Fruit fly (Drosophila melanogaster): ENCODE measurements around the gene CG13062.

CG13062 gene

DNA sequence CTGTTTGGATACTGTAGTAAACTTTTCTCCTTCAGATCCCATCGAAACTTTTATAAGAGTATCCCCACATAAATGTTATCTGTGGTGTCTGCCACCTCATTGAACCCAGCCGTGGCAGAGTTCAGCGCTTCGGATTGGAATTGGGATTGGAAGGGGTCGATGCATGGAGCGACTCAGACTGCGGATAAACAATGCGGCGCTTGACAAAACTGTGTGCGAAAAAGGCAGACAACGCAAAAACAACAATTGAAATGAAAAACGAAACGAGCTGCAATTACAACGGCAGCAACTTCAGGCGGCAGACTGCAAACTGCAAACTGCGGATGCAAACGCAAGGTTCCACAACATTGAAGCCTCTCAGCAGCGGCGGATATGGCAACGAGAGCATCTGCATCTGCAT is at the start of gene CG13062:
Gene CG13062 (plus strand): TSS at position 301 of the 400 bp plus-strand sequence.
- TF ChIP-seq CG17801 (GFP tag; optimal IDR thresholded peaks at IDR 0.05; ENCODE audit: partially characterized antibody): no peak

DNA sequence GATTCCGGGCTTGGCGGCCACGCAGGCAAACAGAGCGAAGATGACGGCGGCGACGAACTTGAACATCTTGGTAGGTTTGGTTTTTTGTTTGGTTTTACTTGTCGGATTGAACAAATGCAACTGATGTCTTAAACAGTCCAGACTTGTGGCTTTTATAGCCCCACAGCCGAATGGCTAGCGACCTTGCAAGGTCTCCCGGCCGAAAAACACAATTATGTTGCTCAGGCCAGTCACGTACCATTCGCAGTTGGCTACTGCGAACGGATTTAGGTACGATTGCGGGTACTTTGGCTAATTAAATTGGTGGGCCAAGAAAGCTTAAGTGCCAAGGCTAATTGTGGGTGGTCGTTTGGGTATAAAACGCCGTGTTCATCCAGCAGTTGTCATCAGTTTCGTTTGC is 49.1 kb upstream of the CG13062 start, which contains the start of the genes CG13051 and CG13069:
Gene CG13051 (minus strand): TSS at position 101 of the 400 bp plus-strand sequence.
Gene CG13069 (plus strand): TSS at position 386 of the 400 bp plus-strand sequence.
- no peak for TF ChIP-seq CG17801 (GFP tag; optimal IDR thresholded peaks at IDR 0.05; ENCODE audit: partially characterized antibody)

DNA sequence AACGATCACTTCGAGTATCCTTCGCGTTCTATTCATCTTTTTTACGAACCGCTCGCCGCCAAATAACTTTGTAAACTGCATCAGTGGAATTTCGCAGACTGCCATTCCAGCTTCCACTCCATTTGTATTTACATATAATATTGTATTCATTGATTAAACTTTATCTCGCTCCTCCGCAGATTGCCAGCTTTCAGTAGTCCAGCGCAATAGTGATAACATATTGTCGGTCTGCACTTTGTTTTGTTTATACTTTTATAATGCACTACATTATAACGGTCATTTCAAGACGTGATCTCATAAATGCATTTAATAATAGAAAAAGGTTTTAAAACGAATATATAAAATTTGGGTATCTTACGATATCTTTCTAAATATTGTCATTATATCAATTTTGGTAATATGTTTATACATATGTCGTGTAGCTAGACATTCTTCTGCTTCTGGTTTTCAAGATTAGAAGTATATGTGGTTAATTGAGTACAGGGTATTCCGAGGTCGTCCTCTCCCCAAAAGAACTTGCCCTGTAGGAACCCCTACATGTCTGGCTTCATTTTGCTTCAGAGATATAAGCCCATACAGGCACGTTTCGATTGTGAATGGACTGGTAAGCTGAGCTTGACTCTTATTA is 45.9 kb upstream of the CG13062 start, which contains the start of gene CG4950:
Gene CG4950 (minus strand): TSS at position 51 of the 628 bp plus-strand sequence.
- no peak for TF ChIP-seq CG17801 (GFP tag; optimal IDR thresholded peaks at IDR 0.05; ENCODE audit: partially characterized antibody)

DNA sequence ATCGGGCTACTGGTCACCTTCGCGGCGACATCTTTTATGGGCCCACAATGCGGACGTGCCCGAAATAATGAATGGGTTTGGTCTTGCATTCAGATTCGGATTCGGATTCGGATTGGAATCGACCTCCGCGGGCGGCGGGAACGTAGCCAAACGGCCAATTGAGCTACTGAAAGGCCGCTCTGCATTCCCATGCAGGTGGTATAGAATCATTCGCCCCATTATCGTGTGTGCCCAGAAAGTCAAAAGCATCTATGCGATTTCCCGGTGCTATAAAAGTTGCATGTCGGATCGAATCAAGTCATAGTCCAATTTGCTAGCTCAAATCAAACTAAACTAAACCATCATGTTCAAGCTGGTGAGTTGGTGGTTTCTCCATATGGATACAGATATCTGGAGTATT is 45.0 kb upstream of the CG13062 start, which contains the start of gene CG13068:
Gene CG13068 (plus strand): TSS at position 301 of the 400 bp plus-strand sequence.
- TF ChIP-seq CG17801 (GFP tag; optimal IDR thresholded peaks at IDR 0.05; ENCODE audit: partially characterized antibody): no peak

DNA sequence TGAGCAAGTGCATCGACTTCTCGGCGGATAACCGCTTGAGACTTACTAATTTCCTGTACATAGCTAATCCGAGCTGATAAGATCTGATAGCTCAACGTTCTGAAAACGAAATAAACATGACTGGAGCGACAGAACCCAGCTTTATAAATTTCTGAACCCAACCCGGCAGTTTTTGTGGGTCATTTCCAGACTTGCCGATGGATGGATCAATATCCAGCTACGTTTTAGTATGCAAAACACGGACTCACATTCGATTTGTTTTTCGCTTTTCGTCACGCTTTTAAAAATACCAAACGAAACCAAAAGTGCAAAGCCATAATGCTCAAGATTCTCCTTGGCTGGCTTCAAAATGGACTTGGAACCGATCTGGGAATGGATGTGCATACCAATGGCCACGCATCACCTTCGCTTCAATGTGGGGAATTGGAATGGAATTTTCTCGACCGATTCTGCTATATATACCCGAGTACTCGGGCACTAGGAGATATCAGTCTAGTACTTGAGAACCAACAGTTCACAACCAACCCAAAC is 43.2 kb upstream of the CG13062 start, which contains the start of the genes CG34248 and CG13067:
Gene CG34248 (minus strand): TSS at position 101 of the 531 bp plus-strand sequence.
Gene CG13067 (plus strand): TSS at position 481 of the 531 bp plus-strand sequence.
- TF ChIP-seq CG17801 (GFP tag; optimal IDR thresholded peaks at IDR 0.05; ENCODE audit: partially characterized antibody): no peak

DNA sequence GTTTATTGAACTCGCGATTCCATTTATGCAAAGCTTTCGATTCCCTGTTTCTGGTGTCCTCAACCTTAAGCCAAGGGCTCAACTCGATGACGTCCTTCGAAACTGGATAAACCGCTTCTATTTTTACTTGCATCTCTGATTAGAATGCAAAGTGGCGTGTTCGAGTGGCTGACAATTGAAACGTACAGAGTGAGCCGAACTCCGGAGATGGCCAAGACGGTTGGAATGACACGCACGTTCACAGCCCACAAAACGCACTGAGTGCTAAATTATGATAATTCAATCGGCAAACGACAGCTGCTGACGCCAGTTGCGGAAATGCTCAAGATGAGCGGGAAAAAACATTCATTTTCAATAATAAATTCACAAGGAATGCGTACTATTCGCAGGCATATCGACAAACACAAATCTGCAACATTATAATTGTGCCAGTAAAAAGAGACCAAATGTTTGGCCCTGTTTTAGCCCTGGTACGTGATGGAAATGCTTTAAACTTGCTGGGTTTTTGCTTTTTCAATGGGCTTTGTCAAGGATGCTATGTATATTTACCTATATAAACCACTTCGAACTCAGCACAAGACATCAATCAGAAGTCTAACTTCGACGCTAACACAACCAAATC is 41.6 kb upstream of the CG13062 start, which contains the start of gene CG13066:
Gene CG13066 (plus strand): TSS at position 572 of the 622 bp plus-strand sequence.
- no peak for TF ChIP-seq CG17801 (GFP tag; optimal IDR thresholded peaks at IDR 0.05; ENCODE audit: partially characterized antibody)

DNA sequence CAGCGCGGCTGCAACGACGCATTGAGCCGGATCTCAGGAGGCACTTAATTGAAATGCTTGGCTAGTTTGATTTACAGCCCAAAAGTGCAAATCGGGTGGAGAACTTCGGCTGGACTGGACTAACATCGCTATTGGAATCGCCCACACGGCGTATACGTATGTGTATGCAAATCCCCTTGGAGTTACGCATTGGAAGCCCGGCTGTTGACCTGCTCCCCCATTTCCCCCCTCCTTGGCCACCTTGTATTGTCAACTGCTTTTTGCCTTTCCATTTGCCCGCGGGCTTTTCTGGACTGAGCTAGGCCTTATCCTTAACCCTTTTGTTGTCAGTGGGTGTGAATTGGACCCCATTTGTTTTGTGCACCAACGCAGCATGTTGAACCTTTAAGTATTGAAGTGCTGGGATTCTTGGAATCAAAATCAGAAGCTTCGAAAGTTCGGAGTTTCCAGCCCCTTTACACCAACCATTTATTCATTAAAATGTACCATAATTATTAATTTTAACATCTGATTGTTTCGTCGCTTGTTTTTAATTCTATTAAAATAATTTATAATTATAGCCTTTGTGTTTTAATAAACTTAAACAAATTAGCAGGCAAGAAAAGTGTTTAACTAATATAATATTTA is 38.6 kb upstream of the CG13062 start:
- TF ChIP-seq CG17801 (GFP tag; optimal IDR thresholded peaks at IDR 0.05; ENCODE audit: partially characterized antibody): no peak

DNA sequence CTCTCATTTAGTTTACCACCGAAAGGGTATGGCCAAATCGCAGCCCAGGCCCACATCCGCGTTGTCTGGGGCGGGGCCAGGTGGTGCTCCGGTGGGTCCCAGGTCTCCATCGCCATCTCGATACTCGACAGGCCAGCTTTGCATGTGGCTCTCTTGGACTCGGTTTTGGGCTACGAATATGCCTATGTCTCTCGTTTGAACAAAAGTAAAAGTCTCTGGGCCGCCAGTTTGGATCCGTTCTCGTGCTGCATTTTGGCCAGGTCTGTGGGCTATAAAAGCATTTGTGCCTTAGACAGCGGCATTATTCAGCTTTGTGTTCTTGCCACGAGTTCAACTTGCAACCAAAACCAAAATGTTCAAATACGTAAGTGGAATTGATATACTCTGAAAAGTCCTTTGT is 37.0 kb upstream of the CG13062 start, which contains the start of gene CG13065:
Gene CG13065 (plus strand): TSS at position 301 of the 400 bp plus-strand sequence.
- no peak for TF ChIP-seq CG17801 (GFP tag; optimal IDR thresholded peaks at IDR 0.05; ENCODE audit: partially characterized antibody)

DNA sequence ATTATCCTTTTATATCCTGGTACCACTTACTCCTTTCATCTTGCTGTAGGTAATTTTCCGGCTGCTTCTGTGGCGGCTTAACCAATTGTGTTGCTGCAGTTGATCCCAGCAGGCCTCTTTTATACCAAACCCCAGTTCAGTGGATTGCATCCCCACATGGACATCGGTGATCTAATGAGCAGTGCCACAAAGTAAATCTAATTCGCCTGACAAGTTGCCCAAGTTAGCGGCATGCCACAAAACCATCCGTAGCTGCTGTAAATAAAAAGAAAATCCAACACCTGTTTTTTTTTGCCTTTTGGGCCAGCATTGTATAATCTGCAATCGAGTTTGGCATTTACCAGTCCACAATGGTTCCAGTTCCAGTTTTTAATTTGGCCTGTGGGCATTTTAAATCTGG is 34.9 kb upstream of the CG13062 start, which contains the start of gene CG13050:
Gene CG13050 (minus strand): TSS at position 101 of the 400 bp plus-strand sequence.
- no peak for TF ChIP-seq CG17801 (GFP tag; optimal IDR thresholded peaks at IDR 0.05; ENCODE audit: partially characterized antibody)

DNA sequence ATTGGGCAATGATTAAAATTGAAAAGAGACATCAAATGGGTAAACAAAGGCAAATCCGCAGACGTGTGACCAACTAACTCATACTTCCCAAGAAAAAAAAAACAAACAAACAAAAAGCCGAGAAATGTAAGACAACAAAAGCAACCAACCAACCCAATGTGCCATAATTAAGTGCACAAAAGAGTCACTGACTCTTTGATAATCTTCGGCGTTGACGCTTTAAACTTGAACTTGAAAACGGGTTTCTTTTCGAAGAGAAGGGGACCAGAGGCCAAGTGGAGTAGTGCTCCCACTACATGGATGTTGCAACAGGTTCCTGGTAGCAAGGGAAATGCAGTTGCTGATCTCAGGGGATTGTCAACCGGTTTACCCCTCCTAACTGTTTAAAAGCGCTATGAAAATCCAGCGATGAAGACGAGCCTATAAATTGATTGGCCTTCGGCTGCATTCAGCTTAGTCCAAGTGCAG is 34.1 kb upstream of the CG13062 start, which contains the start of gene CG13064:
Gene CG13064 (plus strand): TSS at position 418 of the 468 bp plus-strand sequence.
- TF ChIP-seq CG17801 (GFP tag; optimal IDR thresholded peaks at IDR 0.05; ENCODE audit: partially characterized antibody): no peak

DNA sequence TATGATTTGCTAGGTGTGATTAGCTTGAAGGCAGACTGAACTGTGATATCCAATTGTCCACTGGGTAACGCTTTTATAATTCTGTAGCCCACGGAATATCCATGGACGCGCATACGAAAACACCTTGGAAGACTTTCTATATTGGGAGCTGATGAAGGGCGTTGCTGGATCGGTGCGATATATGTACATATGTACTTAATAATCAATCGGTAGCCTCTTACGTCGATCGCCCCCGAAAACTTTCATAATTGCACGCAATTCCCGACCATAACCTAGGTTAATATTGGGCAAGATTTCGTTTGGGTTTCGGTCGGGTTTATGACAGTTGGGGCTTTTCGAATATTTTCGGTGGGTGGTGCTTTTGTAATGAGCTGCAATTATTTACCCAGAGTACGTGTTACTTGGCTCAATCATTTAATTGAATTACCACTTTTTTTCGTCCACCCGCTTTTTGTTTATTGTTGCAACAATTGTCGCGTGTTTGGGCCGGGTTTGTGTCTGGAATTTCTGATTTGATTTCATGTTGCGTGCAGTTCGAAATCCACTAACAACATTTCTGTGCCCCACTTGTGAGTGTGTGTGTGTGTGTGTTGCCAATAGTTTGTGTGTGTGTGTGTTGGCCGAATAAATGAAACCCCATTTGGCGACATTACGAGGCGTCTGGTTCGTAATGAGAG is 32.1 kb upstream of the CG13062 start, which contains the start of gene CG13049:
Gene CG13049 (minus strand): TSS at position 51 of the 677 bp plus-strand sequence.
- no peak for TF ChIP-seq CG17801 (GFP tag; optimal IDR thresholded peaks at IDR 0.05; ENCODE audit: partially characterized antibody)

DNA sequence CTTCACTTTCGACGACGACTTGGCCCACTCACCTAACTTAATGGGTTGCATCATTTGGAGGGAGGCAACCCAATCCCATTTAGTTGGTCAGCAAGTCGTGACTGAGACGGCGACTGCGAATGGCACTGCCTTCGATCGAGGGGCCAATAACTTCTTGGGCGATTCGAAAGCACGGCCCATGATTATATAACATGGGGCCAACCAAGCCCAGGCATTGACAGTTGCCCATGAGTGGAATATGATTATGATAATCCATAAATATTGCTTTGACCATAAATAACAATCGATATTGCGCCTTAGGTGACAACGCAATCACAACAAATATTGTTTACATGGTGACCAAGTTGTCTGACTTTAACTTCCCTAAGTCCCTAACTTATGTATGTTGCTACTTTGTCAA is 30.3 kb upstream of the CG13062 start, which contains the start of gene CG13048:
Gene CG13048 (minus strand): TSS at position 101 of the 400 bp plus-strand sequence.
- no peak for TF ChIP-seq CG17801 (GFP tag; optimal IDR thresholded peaks at IDR 0.05; ENCODE audit: partially characterized antibody)

DNA sequence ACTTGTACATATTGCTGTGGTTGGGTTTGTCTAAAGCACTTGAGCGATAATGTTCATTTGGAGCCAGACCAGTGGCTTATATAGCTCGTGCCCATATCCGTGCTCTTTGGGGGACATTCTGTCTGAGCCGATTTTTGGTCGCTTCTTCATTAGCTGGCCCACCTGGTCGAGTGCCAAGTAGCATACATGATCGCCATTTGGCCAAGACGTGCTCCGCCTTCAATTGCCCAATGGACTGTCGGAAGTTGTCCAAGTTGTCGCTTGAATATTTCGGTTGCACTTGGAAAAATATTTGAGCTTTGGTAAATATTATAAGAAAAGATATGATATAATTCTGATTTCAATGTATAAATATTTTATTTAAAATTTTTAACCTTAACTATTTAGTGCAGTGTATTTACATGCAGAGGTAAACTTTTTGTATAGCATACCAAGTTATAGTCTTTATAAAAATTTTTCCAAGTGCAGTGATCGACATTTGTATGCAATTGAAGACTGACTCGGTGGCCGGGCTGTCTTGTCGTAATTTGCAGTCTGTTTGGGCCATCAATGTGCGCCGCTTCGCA is 28.7 kb upstream of the CG13062 start, which contains the start of gene CG13047:
Gene CG13047 (minus strand): TSS at position 51 of the 566 bp plus-strand sequence.
- no peak for TF ChIP-seq CG17801 (GFP tag; optimal IDR thresholded peaks at IDR 0.05; ENCODE audit: partially characterized antibody)

DNA sequence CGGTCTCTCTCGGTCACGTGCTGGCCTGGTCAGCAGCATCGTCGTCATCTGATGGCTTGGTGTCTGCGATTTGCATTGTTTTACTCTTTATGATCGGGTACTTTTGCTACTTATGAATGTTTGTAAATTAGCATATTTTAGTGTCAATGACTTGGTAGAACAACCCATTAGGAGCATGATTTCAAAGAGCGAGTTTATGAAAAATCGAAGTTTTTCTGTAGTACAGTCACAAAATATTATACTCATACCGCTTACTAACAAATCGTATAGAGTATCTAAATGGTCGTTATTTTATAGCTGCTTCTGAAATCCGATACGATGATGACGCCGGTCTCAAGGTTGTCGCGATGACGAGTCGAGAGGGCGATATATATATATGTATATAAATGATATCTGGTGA is 27.8 kb upstream of the CG13062 start:
- no peak for TF ChIP-seq CG17801 (GFP tag; optimal IDR thresholded peaks at IDR 0.05; ENCODE audit: partially characterized antibody)

Measured in ovary, adult (tissue).